Worm (Caenorhabditis elegans): Measurements from ENCODE around the gene nhr-11.

DNA sequence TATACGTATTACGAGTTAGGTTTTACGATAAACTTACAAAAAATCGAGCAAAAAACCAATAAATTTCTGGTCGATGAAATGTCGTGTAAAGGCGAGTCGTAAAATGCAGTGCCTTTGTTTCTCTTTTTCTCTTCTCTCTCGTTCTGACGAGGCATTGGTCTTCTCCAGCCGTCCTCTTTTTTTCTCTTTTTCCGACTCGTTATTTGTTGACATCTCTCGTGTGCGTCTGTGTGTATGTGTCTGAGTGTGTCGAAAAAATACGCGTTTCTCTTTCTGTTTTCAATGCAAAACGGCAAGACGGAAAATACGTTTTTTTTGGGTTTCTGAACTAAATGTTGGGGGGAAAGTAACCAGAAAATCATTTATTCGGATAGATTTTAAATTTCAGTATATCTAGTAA is 37.3 kb upstream of the nhr-11 start, which contains the start of gene C53D6.6:
- no peak for TF ChIP-seq ama-1 (optimal IDR thresholded peaks at IDR 0.05)
- TF ChIP-seq lir-3 (tag; optimal IDR thresholded peaks at IDR 0.05; ENCODE audit: poor library complexity): no peak
- no peak for TF ChIP-seq pax-3 (tag; optimal IDR thresholded peaks at IDR 0.05)
